Fruit fly (Drosophila melanogaster): Measurements from ENCODE around the gene CG7168.

- TF ChIP-seq kni (GFP tag; optimal IDR thresholded peaks at IDR 0.05) (no peak), HHEX (GFP tag; optimal IDR thresholded peaks at IDR 0.05) (no peak), CG6254 (GFP tag; optimal IDR thresholded peaks at IDR 0.05) (no peak), salm (tag; optimal IDR thresholded peaks at IDR 0.05) (no peak), CG12236 (GFP tag; optimal IDR thresholded peaks at IDR 0.05) (no peak), CG10979 (tag; optimal IDR thresholded peaks at IDR 0.05) (no peak), CTCF (GFP tag; optimal IDR thresholded peaks at IDR 0.05) (no peak), CG4707 (GFP tag; optimal IDR thresholded peaks at IDR 0.05) (no peak), tin (GFP tag; optimal IDR thresholded peaks at IDR 0.05) (no peak)
Observed at dm6 chr3R:18261602-18262001, 35.7 kb upstream of the CG7168 start.

All from whole organism, embryonic.